Worm (Caenorhabditis elegans) whole organism, L1 larva: ENCODE data around the gene C35D10.3.

Experiments
- C16A3.4 ChIP-seq: fragments of 150-350 bp; optimal IDR thresholded peaks from 2 replicates; lab custom pipeline; 2014; ENCODE audit warnings: missing biosample characterization, missing genetic modification characterization
- F16B12.6 ChIP-seq: fragments of 150-350 bp; optimal IDR thresholded peaks from 2 replicates; lab custom pipeline; 2014; ENCODE audit warnings: missing biosample characterization, missing genetic modification characterization
- aha-1 ChIP-seq: fragments of 150-350 bp; optimal IDR thresholded peaks from 2 replicates; lab custom pipeline; 2014; ENCODE audit warnings: missing biosample characterization, missing genetic modification characterization
- alr-1 ChIP-seq: fragments of 200-800 bp; sonication (Bioruptor generic); optimal IDR thresholded peaks from 2 replicates; lab custom pipeline; 2018; ENCODE audit warnings: borderline replicate concordance, mild to moderate bottlenecking, missing genetic modification characterization, missing compliant biosample characterization
- aly-2 ChIP-seq: fragments of 150-350 bp; optimal IDR thresholded peaks from 2 replicates; lab custom pipeline; 2014; ENCODE audit warnings: missing biosample characterization, missing genetic modification characterization
- blmp-1 ChIP-seq: fragments of 150-350 bp; optimal IDR thresholded peaks from 2 replicates; lab custom pipeline; 2014; ENCODE audit warnings: missing biosample characterization, missing genetic modification characterization
- ceh-63 ChIP-seq: fragments of 200-800 bp; sonication (Bioruptor generic); optimal IDR thresholded peaks from 2 replicates; lab custom pipeline; 2018; ENCODE audit warnings: mild to moderate bottlenecking, missing genetic modification characterization, missing compliant biosample characterization
- ceh-82 ChIP-seq, 3 experiments: fragments of 150-350 bp in 1 of 3; sonication (generic microtip) in 2 of 3; optimal IDR thresholded peaks; 2 replicates each; lab custom pipeline; 2014 to 2017; ENCODE audit warnings: missing biosample characterization in 3 of 3, missing genetic modification characterization in 3 of 3
- ces-1 ChIP-seq: fragments of 150-350 bp; optimal IDR thresholded peaks from 2 replicates; lab custom pipeline; 2014; ENCODE audit warnings: missing biosample characterization, missing genetic modification reagents, missing genetic modification characterization
- dpl-1 ChIP-seq, 3 experiments: fragments of 150-350 bp in 2 of 3; sonication (generic microtip) in 1 of 3; optimal IDR thresholded peaks; 2 replicates each; lab custom pipeline; 2014 to 2017; ENCODE audit warnings: missing biosample characterization in 3 of 3, missing genetic modification characterization in 3 of 3, missing genetic modification reagents in 3 of 3
- efl-1 ChIP-seq, 4 experiments: fragments of 150-350 bp; optimal IDR thresholded peaks in 3 of 4; peaks in 1 of 4; 1 replicate in 1 of 4; 2 replicates in 3 of 4; lab custom pipeline; 2014; ENCODE audit warnings: missing biosample characterization in 2 of 4, missing genetic modification characterization in 2 of 4, missing genetic modification reagents in 2 of 4
- efl-3 ChIP-seq: fragments of 200-800 bp; sonication (Bioruptor generic); optimal IDR thresholded peaks from 2 replicates; lab custom pipeline; 2018; ENCODE audit warnings: mild to moderate bottlenecking, missing genetic modification characterization, missing compliant biosample characterization
- elt-2 ChIP-seq: sonication (generic microtip); optimal IDR thresholded peaks from 2 replicates; lab custom pipeline; 2016; ENCODE audit warnings: missing genetic modification characterization, mild to moderate bottlenecking, inconsistent platforms, missing compliant biosample characterization, missing genetic modification reagents
- ets-5 ChIP-seq: fragments of 200-800 bp; sonication (Bioruptor generic); IDR thresholded peaks from 2 replicates; pipeline ENCODE4 v1.3.6; 2022; ENCODE audit warnings: missing genetic modification characterization, missing compliant biosample characterization
- fkh-10 ChIP-seq: sonication (generic microtip); optimal IDR thresholded peaks from 2 replicates; lab custom pipeline; 2017; ENCODE audit warnings: missing biosample characterization, missing genetic modification reagents, missing genetic modification characterization
- fkh-8 ChIP-seq: sonication (generic microtip); optimal IDR thresholded peaks from 2 replicates; lab custom pipeline; 2016; ENCODE audit warnings: mild to moderate bottlenecking, missing genetic modification characterization, missing compliant biosample characterization
- hlh-17 ChIP-seq: fragments of 200-800 bp; sonication (Bioruptor generic); optimal IDR thresholded peaks from 2 replicates; lab custom pipeline; 2018; ENCODE audit warnings: missing genetic modification characterization, mild to moderate bottlenecking, missing compliant biosample characterization, moderate library complexity, borderline replicate concordance
- hpl-2 ChIP-seq: fragments of 150-350 bp; optimal IDR thresholded peaks from 2 replicates; lab custom pipeline; 2014; ENCODE audit warnings: missing biosample characterization, missing genetic modification reagents, missing genetic modification characterization
- lin-39 ChIP-seq: fragments of 150-350 bp; optimal IDR thresholded peaks from 2 replicates; lab custom pipeline; 2014; ENCODE audit warnings: missing biosample characterization, missing genetic modification reagents, missing genetic modification characterization
- lir-3 ChIP-seq: sonication (generic microtip); optimal IDR thresholded peaks from 2 replicates; lab custom pipeline; 2016; ENCODE audit warnings: mild to moderate bottlenecking, missing genetic modification characterization, moderate library complexity, missing compliant biosample characterization; ENCODE audit not compliant: poor library complexity
- lsy-2 ChIP-seq, 2 experiments: fragments of 150-350 bp; optimal IDR thresholded peaks; 2 replicates each; lab custom pipeline; 2014; ENCODE audit warnings: missing biosample characterization in 2 of 2, missing genetic modification characterization in 2 of 2
- mab-9 ChIP-seq: fragments of 200-800 bp; sonication (Bioruptor generic); IDR thresholded peaks from 2 replicates; pipeline ENCODE4 v1.3.6; 2022; ENCODE audit warnings: missing genetic modification reagents, missing genetic modification characterization, missing compliant biosample characterization
- mdl-1 ChIP-seq, 2 experiments: fragments of 150-350 bp; optimal IDR thresholded peaks; 2 replicates each; lab custom pipeline; 2014 to 2017; ENCODE audit warnings: missing biosample characterization in 2 of 2, missing genetic modification characterization in 2 of 2, inconsistent platforms in 1 of 2
- mep-1 ChIP-seq: fragments of 150-350 bp; optimal IDR thresholded peaks from 2 replicates; lab custom pipeline; 2014; ENCODE audit warnings: missing biosample characterization, missing genetic modification characterization
- nhr-11 ChIP-seq: fragments of 150-350 bp; optimal IDR thresholded peaks from 2 replicates; lab custom pipeline; 2014; ENCODE audit warnings: missing biosample characterization, missing genetic modification characterization
- nhr-12 ChIP-seq: sonication (generic microtip); optimal IDR thresholded peaks from 2 replicates; lab custom pipeline; 2017; ENCODE audit warnings: missing biosample characterization, missing genetic modification characterization
- nhr-19 ChIP-seq: fragments of 200-800 bp; sonication (Bioruptor generic); conservative IDR thresholded peaks from 2 replicates; pipeline ENCODE4 v1.3.6; 2022; ENCODE audit warnings: missing genetic modification characterization, missing compliant biosample characterization
- nhr-47 ChIP-seq: sonication (generic microtip); optimal IDR thresholded peaks from 2 replicates; lab custom pipeline; 2016; ENCODE audit warnings: mild to moderate bottlenecking, missing genetic modification characterization, moderate library complexity, missing compliant biosample characterization
- nhr-84 ChIP-seq: sonication (generic microtip); optimal IDR thresholded peaks from 2 replicates; lab custom pipeline; 2017; ENCODE audit warnings: missing biosample characterization, missing genetic modification characterization
- pax-3 ChIP-seq: fragments of 200-800 bp; sonication (Bioruptor generic); optimal IDR thresholded peaks from 2 replicates; lab custom pipeline; 2018; ENCODE audit warnings: mild to moderate bottlenecking, missing genetic modification characterization, moderate library complexity, missing compliant biosample characterization
- rnt-1 ChIP-seq: sonication (generic microtip); optimal IDR thresholded peaks from 2 replicates; lab custom pipeline; 2016; ENCODE audit warnings: mild to moderate bottlenecking, missing genetic modification characterization, moderate library complexity, missing compliant biosample characterization
- skn-1 ChIP-seq: fragments of 150-350 bp; optimal IDR thresholded peaks from 2 replicates; lab custom pipeline; 2014; ENCODE audit warnings: missing biosample characterization, missing genetic modification characterization
- sup-37 ChIP-seq: fragments of 200-800 bp; sonication (Bioruptor generic); optimal IDR thresholded peaks from 2 replicates; lab custom pipeline; 2018; ENCODE audit warnings: mild to moderate bottlenecking, missing genetic modification characterization, missing compliant biosample characterization
- unc-130 ChIP-seq: fragments of 150-350 bp; optimal IDR thresholded peaks from 2 replicates; lab custom pipeline; 2017; ENCODE audit warnings: missing biosample characterization, missing genetic modification characterization, inconsistent platforms
- vab-15 ChIP-seq: sonication (generic microtip); optimal IDR thresholded peaks from 2 replicates; lab custom pipeline; 2017; ENCODE audit warnings: missing genotype, mild to moderate bottlenecking, missing genetic modification characterization, missing compliant biosample characterization
- xbp-1 ChIP-seq: sonication (generic microtip); optimal IDR thresholded peaks from 2 replicates; lab custom pipeline; 2016; ENCODE audit warnings: missing genetic modification characterization, missing compliant biosample characterization
- ztf-11 ChIP-seq, 2 experiments: sonication (generic microtip); optimal IDR thresholded peaks; 2 replicates each; lab custom pipeline; 2016 to 2017; ENCODE audit warnings: missing genetic modification characterization in 2 of 2, missing biosample characterization in 1 of 2, missing compliant biosample characterization in 1 of 2
- ztf-4 ChIP-seq: fragments of 150-350 bp; optimal IDR thresholded peaks from 2 replicates; lab custom pipeline; 2014; ENCODE audit warnings: missing biosample characterization, missing genetic modification characterization

C35D10.3 gene

DNA sequence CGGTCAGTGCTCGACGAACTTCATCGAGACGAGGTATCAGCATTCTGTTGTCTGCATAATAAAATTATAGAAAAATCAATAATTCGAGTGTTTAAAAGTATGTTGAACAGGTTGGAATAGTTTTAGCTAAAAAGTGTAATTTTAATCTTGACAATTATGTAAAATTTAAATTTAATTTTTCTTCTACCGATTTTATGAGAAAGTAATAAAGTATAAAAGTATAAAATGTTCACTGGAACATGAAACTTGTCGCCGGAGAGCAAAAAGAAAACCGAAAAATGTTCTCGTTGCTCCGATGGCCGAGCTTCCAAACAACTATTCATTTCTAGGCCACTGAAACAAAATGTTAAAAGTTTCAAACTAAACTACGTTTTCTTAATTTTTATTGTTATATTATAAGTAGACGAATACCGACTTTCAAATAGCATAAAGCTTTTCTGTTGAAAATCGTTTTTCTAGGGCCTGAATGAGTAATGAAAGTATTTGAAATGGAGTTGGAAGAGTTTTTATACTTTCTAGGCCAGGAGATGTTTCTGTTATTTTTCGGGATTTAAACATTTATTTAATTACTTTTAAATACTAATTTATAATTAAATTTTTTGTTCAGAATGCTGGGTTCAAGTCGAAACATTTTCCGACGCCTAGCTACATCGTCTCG, 6.8 kb upstream of the C35D10.3 start, which contains the start of the genes C35D10.10 and C35D10.5 (continued):
- no peak for TF ChIP-seq xbp-1 (tag; lab: Kevin White, UChicago)

- TF ChIP-seq mab-9 (GFP tag; lab: Robert Waterston, UW) (no peak), aly-2 (tag; lab: Kevin White, UChicago) (no peak), nhr-11 (tag; lab: Kevin White, UChicago) (no peak), mep-1 (tag; lab: Kevin White, UChicago) (no peak), rnt-1 (tag; lab: Kevin White, UChicago) (no peak), dpl-1 (GFP tag; optimal IDR thresholded peaks at IDR 0.05; lab: Kevin White, UChicago) (no peak)
Measured at ce11 chrIII:4863127-4863526, 5.6 kb upstream of the C35D10.3 start, which contains the start of gene coq-8. Gene coq-8, plus strand, starts transcription at chrIII:4863427.

DNA sequence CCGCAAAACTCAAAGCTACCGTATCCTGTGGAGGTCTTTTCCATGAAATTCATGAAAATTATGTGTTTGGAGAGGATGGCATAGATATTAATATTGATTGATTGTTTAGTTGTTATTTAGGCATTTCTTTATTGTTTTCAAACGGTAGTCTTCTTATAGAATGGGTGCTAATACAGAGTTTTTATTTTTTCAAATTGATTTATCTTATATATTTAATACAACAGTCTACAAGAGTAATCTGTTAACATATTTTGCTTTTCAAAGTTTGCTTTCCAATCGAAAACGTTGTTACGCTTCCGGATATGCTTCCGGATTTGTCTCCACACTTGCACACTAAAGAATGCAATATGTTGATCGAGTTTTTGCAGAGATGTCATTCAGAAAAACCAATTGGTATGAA, 2.0 kb upstream of the C35D10.3 start, which contains the start of gene C35D10.17:
TSS of gene C35D10.17 (plus strand) at position 301 of the 400 bp plus-strand sequence.
- TF ChIP-seq hpl-2 (GFP tag; lab: Kevin White, UChicago) (no peak), lir-3 (tag; lab: Kevin White, UChicago) (no peak), fkh-8 (tag; lab: Kevin White, UChicago) (no peak), ets-5 (GFP tag; lab: Robert Waterston, UW) (no peak), hlh-17 (no peak), F16B12.6 (tag; lab: Kevin White, UChicago) (no peak), nhr-84 (tag; lab: Kevin White, UChicago) (no peak), ceh-82 (tag; optimal IDR thresholded peaks at IDR 0.05; lab: Kevin White, UChicago) (no peak), ceh-63 (GFP tag; lab: Kevin White, UChicago) (no peak), pax-3 (tag; lab: Kevin White, UChicago) (no peak), nhr-19 (GFP tag; lab: Robert Waterston, UW) (no peak), efl-3 (GFP tag; lab: Kevin White, UChicago) (no peak), aha-1 (tag; lab: Kevin White, UChicago) (no peak), C16A3.4 (tag; lab: Kevin White, UChicago) (no peak)

ce11 chrIII:4870478-4870877, 1.8 kb downstream of the C35D10.3 start, which contains the start of gene gipc-1:
Gene gipc-1, plus strand, starts transcription at chrIII:4870778.
- no peak for TF ChIP-seq ets-5 (GFP tag; lab: Robert Waterston, UW)
- no peak for TF ChIP-seq alr-1 (tag; lab: Kevin White, UChicago)

DNA sequence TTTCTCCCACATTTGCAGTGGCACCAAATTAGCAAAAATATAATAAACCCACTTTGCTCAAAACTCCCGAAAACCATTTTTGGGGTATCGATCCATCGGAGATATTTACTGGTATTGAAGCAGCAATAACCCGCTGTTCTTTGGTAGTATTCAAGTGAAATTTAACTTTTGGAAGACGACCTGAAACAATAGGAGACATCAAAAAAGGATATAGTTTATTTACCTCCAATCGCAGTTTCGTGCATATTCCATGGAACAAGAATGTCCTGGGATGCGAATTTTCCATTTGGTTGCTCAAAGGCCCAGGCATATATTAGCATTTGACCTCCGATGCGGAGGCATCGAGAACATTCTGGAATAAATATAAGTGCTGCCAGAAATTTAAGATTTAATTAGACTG, 4.7 kb downstream of the C35D10.3 start:
- no peak for TF ChIP-seq ceh-82 (tag; optimal IDR thresholded peaks at IDR 0.05; lab: Kevin White, UChicago)
- no peak for TF ChIP-seq fkh-10 (GFP tag; lab: Kevin White, UChicago)

DNA sequence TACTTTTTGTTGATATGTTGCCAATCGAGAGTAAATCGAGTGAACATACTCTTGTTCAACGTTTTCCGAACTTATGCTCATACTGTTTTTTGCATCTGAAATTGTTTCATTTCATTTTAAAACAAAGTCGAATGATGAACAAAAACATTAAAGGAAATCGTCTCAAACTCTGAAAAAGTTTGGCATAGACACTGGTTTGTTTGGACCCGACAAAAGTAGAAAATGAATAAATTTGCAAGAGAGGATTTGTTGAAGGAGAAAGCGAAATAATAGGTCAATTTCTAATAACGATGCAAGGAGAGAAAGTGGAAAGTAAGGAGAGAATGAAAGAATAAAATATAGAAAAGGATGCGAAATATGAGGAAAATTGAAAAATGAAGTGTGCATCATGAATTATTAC, 6.0 kb downstream of the C35D10.3 start, which contains the start of gene C35D10.12:
TSS of gene C35D10.12 (minus strand) at position 101 of the 400 bp plus-strand sequence.
- TF ChIP-seq sup-37 (no peak), blmp-1 (tag; lab: Kevin White, UChicago) (no peak), efl-1 (optimal IDR thresholded peaks at IDR 0.05; lab: Kevin White, UChicago) (no peak), efl-1 (GFP tag; optimal IDR thresholded peaks at IDR 0.05 in 1 of 2; lab: Kevin White, UChicago) (peak in 1 of 2 experiments; percentile 31), lin-39 (tag; lab: Kevin White, UChicago) (no peak)

ce11 chrIII:4875663-4876062, 6.9 kb downstream of the C35D10.3 start:
- TF ChIP-seq nhr-19 (GFP tag; lab: Robert Waterston, UW): no peak
- no peak for TF ChIP-seq alr-1 (tag; lab: Kevin White, UChicago)
- TF ChIP-seq skn-1 (tag; lab: Kevin White, UChicago): no peak
- TF ChIP-seq elt-2 (tag; lab: Kevin White, UChicago): no peak
- no peak for TF ChIP-seq F16B12.6 (tag; lab: Kevin White, UChicago)
- no peak for TF ChIP-seq mdl-1 (tag; optimal IDR thresholded peaks at IDR 0.05; lab: Kevin White, UChicago)
- no peak for TF ChIP-seq vab-15 (tag; lab: Kevin White, UChicago)
- no peak for TF ChIP-seq unc-130 (tag; lab: Kevin White, UChicago)
- TF ChIP-seq ces-1: no peak
- TF ChIP-seq ztf-4 (tag; lab: Kevin White, UChicago): no peak
- no peak for TF ChIP-seq C16A3.4 (tag; lab: Kevin White, UChicago)
- TF ChIP-seq nhr-47 (tag; lab: Kevin White, UChicago): peak; percentile 3
- TF ChIP-seq ceh-82 (tag; optimal IDR thresholded peaks at IDR 0.05; lab: Kevin White, UChicago): peak in 2 of 3 experiments; percentile 3 to 6
- no peak for TF ChIP-seq ztf-11 (tag; optimal IDR thresholded peaks at IDR 0.05; lab: Kevin White, UChicago)
- no peak for TF ChIP-seq nhr-12
- peak in 1 of 2 experiments; percentile 7 for TF ChIP-seq lsy-2 (tag; optimal IDR thresholded peaks at IDR 0.05; lab: Kevin White, UChicago)
